Worm (Caenorhabditis elegans): ENCODE results near the gene Y38C1AA.19.

DNA sequence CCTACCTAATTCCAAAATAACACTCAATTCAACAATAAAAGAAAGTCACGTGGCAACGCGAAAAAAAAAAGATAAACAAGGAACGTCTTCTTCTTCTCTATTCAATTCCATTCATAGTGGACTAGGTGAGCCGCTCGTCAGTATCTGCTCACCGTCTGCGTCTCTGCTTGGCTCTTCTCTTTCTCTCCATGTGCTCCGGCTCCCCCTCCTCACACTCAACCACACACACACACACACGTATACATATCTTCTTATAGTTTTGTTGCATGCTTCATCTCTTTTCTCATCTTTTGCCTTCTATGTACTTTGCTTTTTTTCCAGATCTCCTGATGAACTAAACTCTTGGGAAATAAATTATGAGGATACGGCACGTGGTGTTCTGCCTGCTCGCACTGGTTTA, 27.9 kb upstream of the Y38C1AA.19 start, which contains the start of gene daf-1:
- TF ChIP-seq unc-62 (GFP tag; optimal IDR thresholded peaks at IDR 0.05) (no peak), nhr-11 (tag; optimal IDR thresholded peaks at IDR 0.05) (no peak), jun-1 (tag; optimal IDR thresholded peaks at IDR 0.05) (no peak), ceh-9 (tag; optimal IDR thresholded peaks at IDR 0.05) (no peak)
